Fruit fly (Drosophila melanogaster): ENCODE data around the gene Hsp27.

Hsp27 gene

dm6 chr3L:9410754-9411423, 27.0 kb downstream of the Hsp27 start, which contains the start of the genes CG4022 and Cpsf5 (continued):
- TF ChIP-seq CG10267 (tag; optimal IDR thresholded peaks at IDR 0.05) (peak; percentile 81), CG10147 (GFP tag; optimal IDR thresholded peaks at IDR 0.05) (peak; percentile 71), Ptx1 (GFP tag; IDR thresholded peaks at IDR 0.05) (peak; percentile 84), CG8089 (GFP tag; optimal IDR thresholded peaks at IDR 0.05) (peak; percentile 20), sug (tag; optimal IDR thresholded peaks at IDR 0.05) (peak; percentile 89), gsb (GFP tag; IDR thresholded peaks at IDR 0.05) (peak; percentile 39; the same call in 1 of the 2 replicates), rib (GFP tag; IDR thresholded peaks at IDR 0.05) (peak; percentile 89; the same call in 1 of the 2 replicates), tx (GFP tag; optimal IDR thresholded peaks at IDR 0.05) (peak; percentile 40), CG9609 (GFP tag; optimal IDR thresholded peaks at IDR 0.05) (peak; percentile 50), CG2889 (GFP tag; IDR thresholded peaks at IDR 0.05) (peak; percentile 77), CG14050 (GFP tag; IDR thresholded peaks at IDR 0.05) (peak; percentile 74), toy (GFP tag; IDR thresholded peaks at IDR 0.05) (peak; percentile 24; the same call in 1 of the 2 replicates), CG8359 (GFP tag; optimal IDR thresholded peaks at IDR 0.05; ENCODE audit: borderline replicate concordance) (no peak), CG11696 (GFP tag; IDR thresholded peaks at IDR 0.05) (peak; percentile 61), CG16813 (GFP tag; IDR thresholded peaks at IDR 0.05; ENCODE audit: partially characterized antibody) (peak; percentile 48; the same call in 1 of the 3 replicates), CG4854 (GFP tag; optimal IDR thresholded peaks at IDR 0.05) (peak; percentile 62), ro (GFP tag; IDR thresholded peaks at IDR 0.05) (no peak), Doc2 (GFP tag; IDR thresholded peaks at IDR 0.05) (no peak), hkb (optimal IDR thresholded peaks at IDR 0.05) (no peak), hkb (GFP tag; IDR thresholded peaks at IDR 0.05) (peak; percentile 87), CG6272 (GFP tag; IDR thresholded peaks at IDR 0.05) (peak; percentile 66), luna (GFP tag; optimal IDR thresholded peaks at IDR 0.05) (no peak), insv (GFP tag; optimal IDR thresholded peaks at IDR 0.05) (peak in 1 of 2 experiments; percentile 66), da (GFP tag; optimal IDR thresholded peaks at IDR 0.05) (peak; percentile 21), D (optimal IDR thresholded peaks at IDR 0.05) (no peak), D (GFP tag; optimal IDR thresholded peaks at IDR 0.05) (peak; percentile 75), gce (GFP tag; IDR thresholded peaks at IDR 0.05) (peak; percentile 80; the same call in 1 of the 3 replicates), Hr51 (GFP tag; optimal IDR thresholded peaks at IDR 0.05) (peak; percentile 46 to 83), trem (tag; optimal IDR thresholded peaks at IDR 0.05) (peak; percentile 85), vnd (GFP tag; IDR thresholded peaks at IDR 0.05; ENCODE audit: partially characterized antibody) (no peak), CG13424 (tag; optimal IDR thresholded peaks at IDR 0.05) (peak; percentile 92), CG15601 (tag; optimal IDR thresholded peaks at IDR 0.05) (peak; percentile 86), CG15269 (tag; optimal IDR thresholded peaks at IDR 0.05) (peak; percentile 88), HmgZ (tag; optimal IDR thresholded peaks at IDR 0.05) (peak; percentile 91), CG7839 (tag; optimal IDR thresholded peaks at IDR 0.05) (peak; percentile 79), Ssrp (tag; optimal IDR thresholded peaks at IDR 0.05) (peak; percentile 84), Nf-YB (GFP tag; optimal IDR thresholded peaks at IDR 0.05) (peak; percentile 70), Scr (GFP tag; IDR thresholded peaks at IDR 0.05; ENCODE audit: partially characterized antibody) (peak; percentile 41; the same call in 1 of the 2 replicates), twi (tag; optimal IDR thresholded peaks at IDR 0.05) (peak; percentile 83), Dref (GFP tag; IDR thresholded peaks at IDR 0.05) (peak; percentile 48), GATAe (GFP tag; conservative IDR thresholded peaks at IDR 0.05) (no peak), CG15479 (GFP tag; optimal IDR thresholded peaks at IDR 0.05) (peak; percentile 66), CG33213 (GFP tag; optimal IDR thresholded peaks at IDR 0.05) (peak; percentile 52), slou (GFP tag; optimal IDR thresholded peaks at IDR 0.05) (peak; percentile 51), CG10462 (GFP tag; optimal IDR thresholded peaks at IDR 0.05) (peak; percentile 67), zfh1 (GFP tag; IDR thresholded peaks at IDR 0.05) (peak; percentile 83), Bgb (GFP tag; IDR thresholded peaks at IDR 0.05; ENCODE audit: partially characterized antibody) (peak; percentile 23; the same call in 1 of the 2 replicates), Nf-YA (GFP tag; IDR thresholded peaks at IDR 0.05) (peak; percentile 71), chm (GFP tag; IDR thresholded peaks at IDR 0.05) (peak; percentile 50; the same call in 1 of the 2 replicates)
